Worm (Caenorhabditis elegans): Measurements from ENCODE around the gene Y43F4B.10.
A peak's percentile ranks its signal among the peaks of the same experiment; 100 is the strongest.

Y43F4B.10 gene

DNA sequence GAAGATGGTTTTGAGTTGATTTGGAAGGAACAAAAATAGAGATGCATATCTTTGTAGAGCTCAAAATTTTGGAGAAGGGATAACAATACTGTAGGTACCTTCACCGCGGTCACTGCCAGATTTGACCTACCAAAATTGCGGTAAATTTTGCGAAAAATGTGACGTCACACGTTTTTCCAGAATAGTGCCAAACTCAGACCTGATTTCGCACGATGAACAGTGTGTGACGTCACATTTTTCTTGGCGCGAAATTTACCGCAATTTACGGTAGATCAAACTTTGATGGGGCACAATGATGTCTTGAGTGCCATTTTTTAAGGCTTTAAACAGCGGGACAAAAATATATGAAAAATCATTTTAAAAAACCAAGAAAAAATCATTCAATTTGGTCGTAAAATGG, 15.0 kb downstream of the Y43F4B.10 start:
- no peak for TF ChIP-seq sup-37 (GFP tag; optimal IDR thresholded peaks at IDR 0.05)
- no peak for TF ChIP-seq efl-1 (optimal IDR thresholded peaks at IDR 0.05)
- TF ChIP-seq efl-1 (GFP tag; optimal IDR thresholded peaks at IDR 0.05 in 1 of 2): peak in 1 of 2 experiments; percentile 64
- peak; percentile 10 for TF ChIP-seq nhr-85 (tag)

DNA sequence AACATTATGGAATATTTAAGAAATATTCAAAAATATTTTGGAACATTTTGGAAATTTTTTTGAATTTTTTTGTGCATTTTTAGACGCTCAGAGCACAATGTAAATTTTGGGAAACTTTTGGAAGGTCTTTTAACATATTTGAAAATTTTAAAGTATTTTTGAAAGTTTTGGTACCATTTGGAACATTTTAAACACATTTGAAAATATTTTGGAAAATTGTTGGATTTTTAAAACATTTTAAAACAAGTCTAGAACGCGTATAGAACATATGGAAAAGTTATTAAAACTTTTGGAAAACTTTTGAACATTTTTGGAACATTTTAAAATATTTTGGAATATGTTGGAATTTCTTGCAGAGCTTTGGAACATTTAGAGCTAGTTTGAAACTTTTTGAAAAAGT, 19.9 kb downstream of the Y43F4B.10 start, which contains the start of gene sdz-20:
Gene sdz-20, plus strand, starts transcription at position 301 of the 400 bp plus-strand sequence.
- TF ChIP-seq nhr-11 (tag; optimal IDR thresholded peaks at IDR 0.05) (no peak), nhr-76 (tag; optimal IDR thresholded peaks at IDR 0.05) (no peak), ceh-90 (tag; optimal IDR thresholded peaks at IDR 0.05) (no peak), swsn-7 (tag; optimal IDR thresholded peaks at IDR 0.05) (no peak), xbp-1 (tag; optimal IDR thresholded peaks at IDR 0.05) (no peak), rnt-1 (tag; optimal IDR thresholded peaks at IDR 0.05) (no peak)

ce11 chrIII:13339672-13340071, 25.8 kb downstream of the Y43F4B.10 start, which contains the start of gene F53A2.3:
Gene F53A2.3 (minus strand): TSS chrIII:13339772.
- TF ChIP-seq ceh-63 (GFP tag; optimal IDR thresholded peaks at IDR 0.05) (no peak), lin-35 (GFP tag; optimal IDR thresholded peaks at IDR 0.05) (no peak), unc-30 (tag; optimal IDR thresholded peaks at IDR 0.05) (no peak), nhr-20 (tag; optimal IDR thresholded peaks at IDR 0.05) (no peak), unc-62 (GFP tag; optimal IDR thresholded peaks at IDR 0.05) (no peak), nhr-237 (tag; optimal IDR thresholded peaks at IDR 0.05) (no peak), nhr-84 (tag; optimal IDR thresholded peaks at IDR 0.05) (no peak), snpc-4 (tag; optimal IDR thresholded peaks at IDR 0.05) (no peak), isw-1 (GFP tag; IDR thresholded peaks at IDR 0.05) (no peak), sptf-1 (tag; optimal IDR thresholded peaks at IDR 0.05) (no peak), ces-1 (GFP tag; optimal IDR thresholded peaks at IDR 0.05) (no peak), nhr-71 (tag; optimal IDR thresholded peaks at IDR 0.05) (no peak), nhr-28 (tag; optimal IDR thresholded peaks at IDR 0.05) (no peak), lin-15B (tag; optimal IDR thresholded peaks at IDR 0.05) (no peak), lin-14 (GFP tag; optimal IDR thresholded peaks at IDR 0.05) (no peak), pqm-1 (tag; optimal IDR thresholded peaks at IDR 0.05) (no peak), sox-4 (tag; optimal IDR thresholded peaks at IDR 0.05) (no peak)

DNA sequence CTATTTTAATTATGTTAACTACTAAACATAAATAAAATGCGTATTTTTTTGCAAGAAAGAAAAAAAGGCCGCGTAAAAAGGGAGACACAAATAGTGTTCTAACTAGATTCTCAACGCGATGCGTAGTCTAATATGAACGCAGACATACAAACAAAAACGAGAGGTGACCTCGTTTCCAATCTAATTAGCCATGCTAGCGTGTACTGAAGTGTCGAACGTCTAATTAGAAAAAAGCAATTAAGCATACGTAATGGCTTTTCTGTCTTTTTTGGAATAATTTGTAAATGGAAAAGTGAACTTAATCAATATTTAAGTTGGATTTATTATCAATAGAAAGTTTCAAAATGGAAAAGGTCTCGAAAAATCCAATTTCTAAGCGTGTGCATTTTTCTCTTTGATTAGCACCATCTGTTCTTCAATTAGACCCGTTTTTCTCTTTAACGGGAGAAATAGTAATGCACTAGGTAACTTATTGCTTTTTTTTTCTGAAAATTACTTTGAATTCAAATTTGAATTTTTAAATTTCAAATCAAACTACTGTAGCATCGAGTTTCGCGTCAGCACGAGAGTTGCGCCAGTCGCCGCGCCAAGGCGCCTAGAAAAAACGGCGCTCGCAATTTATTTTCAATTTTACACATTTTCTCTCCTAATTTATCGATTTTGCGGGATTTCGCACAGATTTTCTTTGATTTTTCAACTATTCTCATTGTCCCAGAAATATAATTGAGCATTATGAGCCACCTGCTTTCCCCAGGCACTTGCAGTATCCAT, 26.8 kb downstream of the Y43F4B.10 start:
- peak; percentile 28 for TF ChIP-seq nhr-90 (tag; optimal IDR thresholded peaks at IDR 0.05; ENCODE audit: poor library complexity)
- peak; percentile 55 to 80 for TF ChIP-seq lsy-2 (tag; optimal IDR thresholded peaks at IDR 0.05)
- TF ChIP-seq ztf-11 (tag; optimal IDR thresholded peaks at IDR 0.05): no peak
- TF ChIP-seq lin-35 (GFP tag; optimal IDR thresholded peaks at IDR 0.05): peak; percentile 65 to 83
- no peak for TF ChIP-seq sptf-1 (tag; optimal IDR thresholded peaks at IDR 0.05)
- TF ChIP-seq dsc-1 (tag; optimal IDR thresholded peaks at IDR 0.05): peak; percentile 66
- TF ChIP-seq ets-5 (GFP tag; IDR thresholded peaks at IDR 0.05): no peak
- TF ChIP-seq blmp-1 (tag; optimal IDR thresholded peaks at IDR 0.05): peak; percentile 17
- TF ChIP-seq nhr-85 (tag): no peak
- TF ChIP-seq nhr-71 (tag; optimal IDR thresholded peaks at IDR 0.05): peak; percentile 56
- no peak for TF ChIP-seq ceh-63 (GFP tag; optimal IDR thresholded peaks at IDR 0.05)
- peak in 1 of 3 experiments; percentile 3 for TF ChIP-seq ceh-82 (tag; optimal IDR thresholded peaks at IDR 0.05)
- peak; percentile 34 for TF ChIP-seq lin-13 (GFP tag; optimal IDR thresholded peaks at IDR 0.05)
- TF ChIP-seq lin-15B (tag; optimal IDR thresholded peaks at IDR 0.05): peak; percentile 20
- peak; percentile 24 for TF ChIP-seq rnt-1 (tag; optimal IDR thresholded peaks at IDR 0.05)
- no peak for TF ChIP-seq efl-3 (GFP tag; optimal IDR thresholded peaks at IDR 0.05)
- no peak for TF ChIP-seq nhr-28 (tag; optimal IDR thresholded peaks at IDR 0.05)
- no peak for TF ChIP-seq fkh-10 (GFP tag; optimal IDR thresholded peaks at IDR 0.05)
- peak; percentile 35 for TF ChIP-seq nhr-47 (tag; optimal IDR thresholded peaks at IDR 0.05)
- TF ChIP-seq swsn-7 (tag; optimal IDR thresholded peaks at IDR 0.05): no peak
- peak; percentile 53 to 82 (median 78) for TF ChIP-seq dpl-1 (GFP tag; optimal IDR thresholded peaks at IDR 0.05)
- TF ChIP-seq sup-37 (GFP tag; optimal IDR thresholded peaks at IDR 0.05): no peak
- TF ChIP-seq unc-98 (GFP tag; IDR thresholded peaks at IDR 0.05): no peak
- TF ChIP-seq snu-23 (GFP tag; optimal IDR thresholded peaks at IDR 0.05): peak; percentile 44
- no peak for TF ChIP-seq jun-1 (tag; optimal IDR thresholded peaks at IDR 0.05)
- peak; percentile 18 to 70 for TF ChIP-seq efl-1 (optimal IDR thresholded peaks at IDR 0.05)
- TF ChIP-seq efl-1 (GFP tag; optimal IDR thresholded peaks at IDR 0.05 in 1 of 2): peak; percentile 77 to 98
- TF ChIP-seq ceh-90 (tag; optimal IDR thresholded peaks at IDR 0.05): no peak
- no peak for TF ChIP-seq zag-1 (tag; optimal IDR thresholded peaks at IDR 0.05)
- no peak for TF ChIP-seq vab-15 (tag; optimal IDR thresholded peaks at IDR 0.05)
- peak; percentile 20 for TF ChIP-seq nhr-20 (tag; optimal IDR thresholded peaks at IDR 0.05)
